Worm (Caenorhabditis elegans): ENCODE results near the gene pqn-71.

pqn-71 gene

DNA sequence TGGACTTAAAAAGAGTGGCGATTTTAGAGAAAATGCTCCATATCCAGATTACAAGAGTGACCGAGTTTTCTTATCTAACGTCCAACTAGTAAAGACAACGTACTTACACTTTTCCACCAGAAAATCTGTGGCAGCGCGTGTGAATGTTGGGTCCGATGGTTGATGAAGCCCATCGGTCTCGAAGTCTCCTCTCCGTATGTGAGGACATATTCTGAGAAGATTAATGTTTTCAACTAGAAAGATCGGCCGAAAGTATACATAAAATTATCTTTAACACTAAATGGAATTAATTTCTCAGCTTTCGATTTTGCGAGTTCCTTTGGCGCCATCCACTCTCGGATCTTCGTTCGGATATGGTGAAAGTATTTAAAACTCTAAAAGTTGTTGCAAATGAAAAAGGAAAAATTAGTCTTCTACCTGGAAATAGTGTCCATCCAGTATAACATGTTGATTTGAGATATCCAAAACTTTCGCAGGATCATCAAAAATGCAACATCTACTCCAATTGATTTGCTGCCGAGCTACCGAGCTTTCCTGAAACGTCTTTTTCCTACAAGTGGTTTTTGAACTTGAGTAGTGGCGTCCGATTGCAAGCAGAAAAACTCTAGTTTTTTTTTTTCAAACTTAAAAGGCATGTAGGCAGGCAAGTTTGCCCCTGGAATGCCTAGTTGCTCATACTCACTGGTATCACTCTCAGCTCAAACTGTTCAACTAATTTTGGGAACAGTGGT is 34.0 kb upstream of the pqn-71 start (continued):
- TF ChIP-seq duxl-1 (tag; optimal IDR thresholded peaks at IDR 0.05; ENCODE audit: poor library complexity), result no peak
- TF ChIP-seq unc-39 (tag; optimal IDR thresholded peaks at IDR 0.05), result no peak
- no peak for TF ChIP-seq mdt-29 (GFP tag; IDR thresholded peaks at IDR 0.05)
- TF ChIP-seq lin-15B (tag; optimal IDR thresholded peaks at IDR 0.05), result no peak

DNA sequence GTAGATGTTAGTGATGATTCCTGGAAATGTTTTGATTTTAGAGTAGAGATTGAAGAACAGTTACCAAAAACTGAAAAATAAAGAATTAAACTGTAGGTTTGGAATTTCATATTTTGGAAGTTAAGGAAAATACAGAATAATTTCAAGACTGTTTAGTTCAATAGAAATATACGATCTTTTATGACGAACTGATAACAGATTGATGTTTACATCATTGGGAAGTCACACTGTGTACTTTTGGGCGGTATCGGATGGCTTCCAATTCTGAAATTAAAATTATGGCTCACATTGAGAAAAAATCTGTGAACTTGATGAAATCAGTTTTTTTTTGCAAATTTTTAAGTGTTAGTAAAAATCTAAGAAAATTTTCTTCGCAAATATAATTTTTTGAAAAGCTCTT is 33.0 kb upstream of the pqn-71 start, which contains the start of gene T26H5.8:
T26H5.8 (minus strand) TSS at position 270 of the 400 bp plus-strand sequence.
- TF ChIP-seq spr-3 (GFP tag; optimal IDR thresholded peaks at IDR 0.05) (no peak), cey-2 (tag; optimal IDR thresholded peaks at IDR 0.05; ENCODE audit: borderline replicate concordance, insufficient read depth) (no peak), nhr-48 (tag; optimal IDR thresholded peaks at IDR 0.05) (no peak), nhr-10 (tag; optimal IDR thresholded peaks at IDR 0.05) (no peak), madf-5 (GFP tag; IDR thresholded peaks at IDR 0.05) (no peak), lin-1 (GFP tag; IDR thresholded peaks at IDR 0.05) (no peak), skn-1 (tag; optimal IDR thresholded peaks at IDR 0.05) (no peak), sdz-12 (GFP tag; optimal IDR thresholded peaks at IDR 0.05) (no peak), T26A8.4 (GFP tag; IDR thresholded peaks at IDR 0.05) (no peak), attf-4 (tag; optimal IDR thresholded peaks at IDR 0.05) (no peak), zfp-2 (tag; optimal IDR thresholded peaks at IDR 0.05) (no peak), F26F4.8 (GFP tag; conservative IDR thresholded peaks at IDR 0.05) (no peak), tra-1 (GFP tag; IDR thresholded peaks at IDR 0.05) (no peak), zfp-3 (GFP tag; conservative IDR thresholded peaks at IDR 0.05) (no peak), dmd-9 (GFP tag; IDR thresholded peaks at IDR 0.05) (no peak), spr-1 (tag; optimal IDR thresholded peaks at IDR 0.05) (no peak), ctbp-1 (GFP tag; IDR thresholded peaks at IDR 0.05) (no peak), lin-38 (GFP tag; IDR thresholded peaks at IDR 0.05) (no peak), gei-8 (GFP tag; optimal IDR thresholded peaks at IDR 0.05) (no peak), hlh-30 (tag; optimal IDR thresholded peaks at IDR 0.05; ENCODE audit: insufficient read depth) (no peak), pqm-1 (tag; optimal IDR thresholded peaks at IDR 0.05) (peak; percentile 92), unc-130 (GFP tag; optimal IDR thresholded peaks at IDR 0.05) (no peak), nhr-77 (tag; optimal IDR thresholded peaks at IDR 0.05) (no peak), Y105C5A.15 (GFP tag; IDR thresholded peaks at IDR 0.05) (no peak), daf-16 (GFP tag; optimal IDR thresholded peaks at IDR 0.05) (no peak), daf-16 (tag; optimal IDR thresholded peaks at IDR 0.05) (peak; percentile 97), saeg-2 (GFP tag; IDR thresholded peaks at IDR 0.05) (no peak), ZK546.5 (tag; optimal IDR thresholded peaks at IDR 0.05) (no peak), unc-39 (tag; optimal IDR thresholded peaks at IDR 0.05) (no peak), daf-12 (tag; optimal IDR thresholded peaks at IDR 0.05) (no peak), dve-1 (tag; optimal IDR thresholded peaks at IDR 0.05; ENCODE audit: insufficient read depth) (peak; percentile 26), aha-1 (tag) (peak; percentile 17), fkh-10 (GFP tag; optimal IDR thresholded peaks at IDR 0.05) (no peak), nhr-111 (GFP tag; optimal IDR thresholded peaks at IDR 0.05) (no peak), ceh-32 (tag; optimal IDR thresholded peaks at IDR 0.05; ENCODE audit: poor library complexity) (no peak), nhr-28 (tag; optimal IDR thresholded peaks at IDR 0.05) (peak; percentile 80), mdl-1 (tag; optimal IDR thresholded peaks at IDR 0.05) (no peak), nhr-42 (GFP tag; IDR thresholded peaks at IDR 0.05) (no peak), ceh-82 (tag; optimal IDR thresholded peaks at IDR 0.05) (no peak), nhr-25 (tag; optimal IDR thresholded peaks at IDR 0.05; ENCODE audit: borderline replicate concordance, insufficient read depth) (no peak), duxl-1 (tag; optimal IDR thresholded peaks at IDR 0.05; ENCODE audit: poor library complexity) (no peak), php-3 (GFP tag; IDR thresholded peaks at IDR 0.05) (no peak)
